Fruit fly (Drosophila melanogaster): Measurements from ENCODE around the gene CG13051.

DNA sequence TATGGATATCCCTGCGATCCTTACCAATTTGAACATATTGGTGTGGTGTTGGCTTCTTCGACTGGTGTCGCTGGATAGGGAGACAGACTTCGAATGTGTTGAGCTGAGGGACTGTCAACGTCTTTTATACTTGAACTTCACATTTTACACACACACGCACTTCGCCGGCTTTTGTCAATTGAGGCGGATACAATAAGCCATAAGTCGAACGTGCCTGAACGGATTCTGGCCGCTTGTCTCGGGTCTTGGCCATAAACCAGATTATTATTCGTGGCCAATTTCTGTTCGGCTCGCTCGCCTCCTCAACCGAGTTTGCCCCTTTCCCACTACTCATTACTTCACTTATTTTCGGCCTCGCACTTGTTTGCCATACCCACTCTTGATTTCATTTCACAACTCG lies 38.2 kb upstream of the CG13051 start, which contains the start of gene CG13044:
- no peak for TF ChIP-seq CTCF (optimal IDR thresholded peaks at IDR 0.05)
- no peak for TF ChIP-seq CG8478 (optimal IDR thresholded peaks at IDR 0.05)

Data from S2 (cell line).